Worm (Caenorhabditis elegans): Measurements from ENCODE around the gene frpr-13.

frpr-13 gene

ce11 chrV:8934264-8934663 is 35.4 kb downstream of the frpr-13 start:
- TF ChIP-seq ama-1 (optimal IDR thresholded peaks at IDR 0.05): peak; percentile 63
- TF ChIP-seq nhr-77 (tag; optimal IDR thresholded peaks at IDR 0.05): no peak
- TF ChIP-seq elt-2 (tag; optimal IDR thresholded peaks at IDR 0.05): peak; percentile 6

- TF ChIP-seq fkh-2 (tag; optimal IDR thresholded peaks at IDR 0.05) (no peak), elt-2 (tag; optimal IDR thresholded peaks at IDR 0.05) (peak; percentile 42), ZK546.5 (tag; optimal IDR thresholded peaks at IDR 0.05) (no peak), nhr-28 (tag; optimal IDR thresholded peaks at IDR 0.05) (no peak), fos-1 (tag; optimal IDR thresholded peaks at IDR 0.05) (no peak), ztf-4 (tag; optimal IDR thresholded peaks at IDR 0.05) (no peak), nhr-12 (tag; optimal IDR thresholded peaks at IDR 0.05) (no peak), nhr-237 (tag; optimal IDR thresholded peaks at IDR 0.05) (no peak), aly-2 (tag; optimal IDR thresholded peaks at IDR 0.05) (no peak), nfya-1 (tag; optimal IDR thresholded peaks at IDR 0.05; ENCODE audit: insufficient read depth) (peak; percentile 18), ceh-16 (tag; optimal IDR thresholded peaks at IDR 0.05) (no peak), pqm-1 (tag; optimal IDR thresholded peaks at IDR 0.05) (no peak), fkh-10 (GFP tag; optimal IDR thresholded peaks at IDR 0.05) (no peak), ama-1 (optimal IDR thresholded peaks at IDR 0.05) (no peak), eor-1 (tag; optimal IDR thresholded peaks at IDR 0.05) (no peak), elt-3 (tag; optimal IDR thresholded peaks at IDR 0.05) (peak in 1 of 3 experiments; percentile 17), nhr-23 (tag; optimal IDR thresholded peaks at IDR 0.05) (peak; percentile 37), nhr-25 (tag; optimal IDR thresholded peaks at IDR 0.05) (peak; percentile 42)
Observed at ce11 chrV:8935104-8935503, 36.2 kb downstream of the frpr-13 start.

- TF ChIP-seq daf-12 (tag; optimal IDR thresholded peaks at IDR 0.05) (no peak), nhr-67 (tag; optimal IDR thresholded peaks at IDR 0.05) (no peak), nhr-76 (tag; optimal IDR thresholded peaks at IDR 0.05) (no peak), nhr-12 (tag; optimal IDR thresholded peaks at IDR 0.05) (no peak), ceh-16 (tag; optimal IDR thresholded peaks at IDR 0.05) (no peak), nhr-43 (tag; optimal IDR thresholded peaks at IDR 0.05; ENCODE audit: poor library complexity, severe bottlenecking) (peak; percentile 90), ama-1 (optimal IDR thresholded peaks at IDR 0.05) (peak; percentile 56), aly-2 (tag; optimal IDR thresholded peaks at IDR 0.05) (no peak), unc-62 (GFP tag; optimal IDR thresholded peaks at IDR 0.05) (peak; percentile 70), fos-1 (tag; optimal IDR thresholded peaks at IDR 0.05) (peak; percentile 56), zag-1 (tag; optimal IDR thresholded peaks at IDR 0.05) (no peak), pha-4 (tag; optimal IDR thresholded peaks at IDR 0.05) (peak; percentile 81), ztf-11 (tag; optimal IDR thresholded peaks at IDR 0.05) (no peak), snpc-4 (tag; optimal IDR thresholded peaks at IDR 0.05) (no peak), nfya-1 (tag; optimal IDR thresholded peaks at IDR 0.05; ENCODE audit: insufficient read depth) (peak; percentile 78), R02D3.7 (tag; optimal IDR thresholded peaks at IDR 0.05) (peak; percentile 48), nhr-237 (tag; optimal IDR thresholded peaks at IDR 0.05) (no peak), nhr-11 (tag; optimal IDR thresholded peaks at IDR 0.05) (peak; percentile 68), mml-1 (tag; optimal IDR thresholded peaks at IDR 0.05) (peak; percentile 5), egl-27 (tag; optimal IDR thresholded peaks at IDR 0.05) (peak; percentile 50), nhr-25 (tag; optimal IDR thresholded peaks at IDR 0.05) (peak; percentile 92), nhr-77 (tag; optimal IDR thresholded peaks at IDR 0.05) (no peak), tbx-2 (tag; optimal IDR thresholded peaks at IDR 0.05) (peak; percentile 43), lin-39 (tag; optimal IDR thresholded peaks at IDR 0.05) (peak; percentile 44), ZK546.5 (tag; optimal IDR thresholded peaks at IDR 0.05) (no peak), sea-2 (GFP tag; optimal IDR thresholded peaks at IDR 0.05) (no peak), ceh-28 (tag; optimal IDR thresholded peaks at IDR 0.05) (peak; percentile 80), elt-2 (tag; optimal IDR thresholded peaks at IDR 0.05) (peak; percentile 84), eor-1 (tag; optimal IDR thresholded peaks at IDR 0.05) (peak in 1 of 2 experiments; percentile 51), mdl-1 (tag; optimal IDR thresholded peaks at IDR 0.05) (no peak), fkh-2 (tag; optimal IDR thresholded peaks at IDR 0.05) (no peak), ztf-4 (tag; optimal IDR thresholded peaks at IDR 0.05) (no peak), nhr-28 (tag; optimal IDR thresholded peaks at IDR 0.05) (no peak), fkh-10 (GFP tag; optimal IDR thresholded peaks at IDR 0.05) (no peak), ceh-82 (tag; optimal IDR thresholded peaks at IDR 0.05) (no peak), pqm-1 (tag; optimal IDR thresholded peaks at IDR 0.05) (peak; percentile 35), nhr-23 (tag; optimal IDR thresholded peaks at IDR 0.05) (peak; percentile 86), jun-1 (tag; optimal IDR thresholded peaks at IDR 0.05) (peak; percentile 86), elt-1 (tag; optimal IDR thresholded peaks at IDR 0.05) (peak; percentile 2), egl-5 (tag; optimal IDR thresholded peaks at IDR 0.05) (no peak), hmg-11 (tag; optimal IDR thresholded peaks at IDR 0.05) (no peak), skn-1 (tag; optimal IDR thresholded peaks at IDR 0.05) (no peak), lin-15B (tag; optimal IDR thresholded peaks at IDR 0.05) (peak; percentile 26), elt-3 (tag; optimal IDR thresholded peaks at IDR 0.05) (peak; percentile 31 to 67 (median 56)), unc-39 (tag; optimal IDR thresholded peaks at IDR 0.05) (no peak), ceh-9 (tag; optimal IDR thresholded peaks at IDR 0.05) (no peak), lsy-12 (tag; optimal IDR thresholded peaks at IDR 0.05) (peak; percentile 83)
Observed at ce11 chrV:8936184-8936589, 37.3 kb downstream of the frpr-13 start, which contains the start of gene unc-23. Gene unc-23, plus strand, starts transcription at chrV:8936359.
